Worm (Caenorhabditis elegans) whole organism, midembryonic: ENCODE measurements around the gene nhr-126.
"Not testable (repeated sequence)": the region's sequence is repeated elsewhere in the genome, so short reads cannot be mapped to it uniquely, and the experiment has no call there.

Source experiments
- T22C8.4 ChIP-seq: fragments of 200-800 bp; sonication (Bioruptor generic); IDR thresholded peaks from 2 replicates; pipeline ENCODE4 v1.3.6; 2022; ENCODE audit warnings: missing genetic modification characterization, missing compliant biosample characterization
- cog-1 ChIP-seq: sonication (generic microtip); optimal IDR thresholded peaks from 2 replicates; lab custom pipeline; 2016; ENCODE audit warnings: missing genetic modification characterization, missing compliant biosample characterization
- flt-1 ChIP-seq: fragments of 200-800 bp; sonication (Bioruptor generic); IDR thresholded peaks from 2 replicates; pipeline ENCODE4 v1.3.6; 2022; ENCODE audit warnings: missing genetic modification characterization, missing compliant biosample characterization
- klf-2 ChIP-seq: fragments of 200-800 bp; sonication (Bioruptor generic); conservative IDR thresholded peaks from 2 replicates; pipeline ENCODE4 v1.3.6; 2022; ENCODE audit warnings: missing genetic modification reagents, missing genetic modification characterization, missing compliant biosample characterization
- med-1 ChIP-seq: sonication (generic microtip); optimal IDR thresholded peaks from 2 replicates; lab custom pipeline; 2017; ENCODE audit warnings: missing genetic modification characterization, mild to moderate bottlenecking, missing compliant biosample characterization, antibody characterized with exemption, missing genetic modification reagents; ENCODE audit not compliant: insufficient read depth
- ref-1 ChIP-seq: fragments of 200-800 bp; sonication (Bioruptor generic); conservative IDR thresholded peaks from 2 replicates; pipeline ENCODE4 v1.3.6; 2022; ENCODE audit warnings: missing genetic modification reagents, missing genetic modification characterization, missing compliant biosample characterization
- tab-1 ChIP-seq: fragments of 200-800 bp; sonication (Bioruptor generic); IDR thresholded peaks from 2 replicates; pipeline ENCODE4 v1.3.6; 2022; ENCODE audit warnings: missing genetic modification characterization, missing compliant biosample characterization
- ztf-23 ChIP-seq: fragments of 200-800 bp; sonication (Bioruptor generic); IDR thresholded peaks from 2 replicates; pipeline ENCODE4 v1.3.6; 2022; ENCODE audit warnings: missing genetic modification reagents, missing genetic modification characterization, missing compliant biosample characterization
- ztf-29 ChIP-seq: fragments of 200-800 bp; sonication (Bioruptor generic); IDR thresholded peaks from 2 replicates; pipeline ENCODE4 v1.3.6; 2022; ENCODE audit warnings: missing genetic modification reagents, missing genetic modification characterization, missing compliant biosample characterization

The nhr-126 gene

ce11 chrV:2250126-2250590 is 21.3 kb downstream of the nhr-126 start, which contains the start of gene cyp-33C7:
Gene cyp-33C7, plus strand, starts transcription at chrV:2250540.
- TF ChIP-seq tab-1 (GFP tag; lab: Robert Waterston, UW) (no peak), ztf-29 (GFP tag; lab: Robert Waterston, UW) (no peak), ref-1 (GFP tag; lab: Robert Waterston, UW) (no peak), ztf-23 (no peak), cog-1 (no peak), klf-2 (no peak), med-1 (GFP tag; lab: Kevin White, UChicago) (no peak), T22C8.4 (no peak), flt-1 (GFP tag; lab: Robert Waterston, UW) (no peak)

ce11 chrV:2251774-2252173 is 22.9 kb downstream of the nhr-126 start:
- no peak for TF ChIP-seq klf-2
- no peak for TF ChIP-seq ztf-29 (GFP tag; lab: Robert Waterston, UW)
- TF ChIP-seq ztf-23, result no peak
- TF ChIP-seq med-1 (GFP tag; lab: Kevin White, UChicago), result no peak

ce11 chrV:2254553-2255124 is 25.8 kb downstream of the nhr-126 start, which contains the start of gene str-253:
Gene str-253, minus strand, starts transcription at chrV:2254603.
- TF ChIP-seq flt-1 (GFP tag; lab: Robert Waterston, UW), result no peak
- TF ChIP-seq cog-1, result no peak
- TF ChIP-seq ref-1 (GFP tag; lab: Robert Waterston, UW), result no peak
- no peak for TF ChIP-seq med-1 (GFP tag; lab: Kevin White, UChicago)
- TF ChIP-seq klf-2, result no peak
- TF ChIP-seq ztf-29 (GFP tag; lab: Robert Waterston, UW), result no peak
- TF ChIP-seq T22C8.4, result no peak
- no peak for TF ChIP-seq tab-1 (GFP tag; lab: Robert Waterston, UW)
- TF ChIP-seq ztf-23, result no peak

- TF ChIP-seq ztf-29 (GFP tag; lab: Robert Waterston, UW); med-1 (GFP tag; lab: Kevin White, UChicago); tab-1 (GFP tag; lab: Robert Waterston, UW): not testable (repeated sequence)
Measured at ce11 chrV:2255191-2255590, 26.3 kb downstream of the nhr-126 start, which contains the start of gene F41B5.1. Gene F41B5.1, plus strand, starts transcription at chrV:2255533.

ce11 chrV:2259750-2260149 is 30.9 kb downstream of the nhr-126 start, which contains the start of gene nhr-182:
Gene nhr-182, minus strand, starts transcription at chrV:2259927.
- TF ChIP-seq tab-1 (GFP tag; lab: Robert Waterston, UW), result no peak
- TF ChIP-seq ztf-29 (GFP tag; lab: Robert Waterston, UW), result no peak
- no peak for TF ChIP-seq T22C8.4
- no peak for TF ChIP-seq flt-1 (GFP tag; lab: Robert Waterston, UW)
- TF ChIP-seq cog-1, result no peak
- no peak for TF ChIP-seq ztf-23
- no peak for TF ChIP-seq med-1 (GFP tag; lab: Kevin White, UChicago)
- no peak for TF ChIP-seq klf-2
- no peak for TF ChIP-seq ref-1 (GFP tag; lab: Robert Waterston, UW)

ce11 chrV:2260660-2261059 is 31.8 kb downstream of the nhr-126 start, which contains the start of gene F41B5.12:
Gene F41B5.12, plus strand, starts transcription at chrV:2260960.
- TF ChIP-seq flt-1 (GFP tag; lab: Robert Waterston, UW) (no peak), T22C8.4 (no peak), klf-2 (no peak), cog-1 (no peak), med-1 (GFP tag; lab: Kevin White, UChicago) (no peak), ztf-29 (GFP tag; lab: Robert Waterston, UW) (no peak), ref-1 (GFP tag; lab: Robert Waterston, UW) (no peak), ztf-23 (no peak), tab-1 (GFP tag; lab: Robert Waterston, UW) (no peak)

ce11 chrV:2264455-2264854 is 35.6 kb downstream of the nhr-126 start, which contains the start of gene nhr-183:
Gene nhr-183, minus strand, starts transcription at chrV:2264634.
- TF ChIP-seq cog-1 (no peak), ztf-29 (GFP tag; lab: Robert Waterston, UW) (no peak), tab-1 (GFP tag; lab: Robert Waterston, UW) (no peak), klf-2 (no peak), med-1 (GFP tag; lab: Kevin White, UChicago) (no peak), T22C8.4 (no peak), ref-1 (GFP tag; lab: Robert Waterston, UW) (no peak), ztf-23 (no peak), flt-1 (GFP tag; lab: Robert Waterston, UW) (no peak)

ce11 chrV:2264925-2265324 is 36.0 kb downstream of the nhr-126 start:
- TF ChIP-seq cog-1 (no peak), ztf-23 (no peak), ref-1 (GFP tag; lab: Robert Waterston, UW) (no peak), med-1 (GFP tag; lab: Kevin White, UChicago) (no peak), klf-2 (no peak), tab-1 (GFP tag; lab: Robert Waterston, UW) (no peak), T22C8.4 (no peak), ztf-29 (GFP tag; lab: Robert Waterston, UW) (no peak), flt-1 (GFP tag; lab: Robert Waterston, UW) (no peak)

ce11 chrV:2266958-2267357 is 38.1 kb downstream of the nhr-126 start, which contains the start of gene nhr-275:
Gene nhr-275, minus strand, starts transcription at chrV:2267058.
- no peak for TF ChIP-seq ref-1 (GFP tag; lab: Robert Waterston, UW)
- no peak for TF ChIP-seq flt-1 (GFP tag; lab: Robert Waterston, UW)
- TF ChIP-seq tab-1 (GFP tag; lab: Robert Waterston, UW), result no peak
- TF ChIP-seq med-1 (GFP tag; lab: Kevin White, UChicago), result no peak
- TF ChIP-seq ztf-29 (GFP tag; lab: Robert Waterston, UW), result no peak
- no peak for TF ChIP-seq ztf-23
- TF ChIP-seq klf-2, result no peak
- TF ChIP-seq T22C8.4, result no peak
- TF ChIP-seq cog-1, result no peak

ce11 chrV:2271750-2272149 is 42.9 kb downstream of the nhr-126 start, which contains the start of gene Y5H2A.1:
Gene Y5H2A.1, minus strand, starts transcription at chrV:2271850.
- TF ChIP-seq med-1 (GFP tag; lab: Kevin White, UChicago) (no peak), T22C8.4 (no peak), cog-1 (no peak), tab-1 (GFP tag; lab: Robert Waterston, UW) (no peak), ref-1 (GFP tag; lab: Robert Waterston, UW) (no peak), ztf-29 (GFP tag; lab: Robert Waterston, UW) (no peak), ztf-23 (no peak), klf-2 (no peak), flt-1 (GFP tag; lab: Robert Waterston, UW) (no peak)
